Worm (Caenorhabditis elegans): Measurements from ENCODE around the gene H42K12.3.

Gene H42K12.3

DNA sequence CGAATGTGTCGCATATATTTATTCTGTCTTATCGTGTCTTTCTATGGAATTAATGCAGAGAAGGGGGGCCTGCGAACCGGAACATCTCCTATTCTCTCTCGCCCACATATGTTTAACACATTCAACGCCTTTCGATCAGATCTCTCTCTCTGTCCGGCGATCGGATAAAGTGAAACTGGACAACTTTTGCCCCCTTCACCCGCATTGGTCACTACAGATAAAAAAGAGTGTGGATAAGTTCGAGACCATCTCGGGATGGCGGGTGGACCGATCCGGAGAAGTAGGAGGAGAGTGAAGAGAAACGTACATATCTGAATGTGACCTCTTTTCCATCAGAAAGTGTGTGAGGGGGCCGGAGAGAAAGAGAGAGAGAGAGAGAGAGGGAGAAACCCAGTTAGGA is at the start of gene H42K12.3:
H42K12.3 (plus strand) TSS at position 308 of the 400 bp plus-strand sequence.
- TF ChIP-seq hlh-11 (tag; optimal IDR thresholded peaks at IDR 0.05), result peak; percentile 12
- no peak for TF ChIP-seq daf-16 (GFP tag; optimal IDR thresholded peaks at IDR 0.05)
- TF ChIP-seq daf-16 (tag; optimal IDR thresholded peaks at IDR 0.05), result no peak

DNA sequence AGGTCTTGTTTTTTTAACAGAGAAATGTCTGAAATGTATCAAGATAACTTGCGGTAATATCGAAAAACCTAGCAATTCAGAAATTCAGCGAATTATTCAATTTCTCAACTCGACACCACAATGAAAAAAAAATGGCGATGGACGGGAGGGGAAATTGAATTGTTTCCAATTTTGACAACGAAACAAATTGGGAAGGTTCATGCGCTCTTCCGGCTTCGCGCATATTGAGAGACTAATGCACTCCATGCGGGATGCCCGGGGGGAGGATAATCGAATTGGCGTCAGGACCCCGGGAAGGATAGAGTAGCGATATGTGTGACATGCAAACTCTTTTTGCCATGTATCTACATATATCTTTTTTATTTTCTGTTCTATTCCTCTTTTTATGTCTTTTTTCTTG is 45.9 kb upstream of the H42K12.3 start:
- TF ChIP-seq dve-1 (tag; optimal IDR thresholded peaks at IDR 0.05; ENCODE audit: insufficient read depth) (no peak), ces-1 (GFP tag; optimal IDR thresholded peaks at IDR 0.05) (peak; percentile 91), nhr-41 (GFP tag; IDR thresholded peaks at IDR 0.05) (no peak), ctbp-1 (GFP tag; IDR thresholded peaks at IDR 0.05) (0 out of 2 replicates have a peak, but pooled peaks have one; percentile 29), daf-8 (GFP tag; IDR thresholded peaks at IDR 0.05) (no peak), spr-1 (tag; optimal IDR thresholded peaks at IDR 0.05) (no peak), lim-7 (GFP tag; IDR thresholded peaks at IDR 0.05) (no peak), ceh-82 (tag; optimal IDR thresholded peaks at IDR 0.05) (no peak)

DNA sequence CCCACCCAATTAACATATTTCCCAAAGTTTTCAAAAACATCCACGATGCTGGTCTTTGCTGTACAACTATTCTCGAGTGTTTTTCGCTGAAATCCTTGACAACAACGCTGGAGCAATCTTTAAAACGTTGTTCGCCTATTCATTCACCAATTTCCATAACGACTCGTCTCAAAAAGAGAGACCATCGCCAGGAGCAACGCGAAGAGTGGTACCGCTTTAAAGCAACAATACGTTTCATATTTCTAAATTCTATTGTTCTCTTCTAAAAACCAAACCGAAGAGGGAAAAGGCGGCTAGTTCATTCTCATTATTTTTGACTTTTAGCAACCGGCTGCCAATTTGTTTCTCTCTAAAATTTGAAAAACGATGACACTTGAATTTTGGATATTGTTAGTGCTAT is 40.6 kb upstream of the H42K12.3 start, which contains the start of gene C25G6.1:
C25G6.1 (plus strand) TSS at position 301 of the 400 bp plus-strand sequence.
- TF ChIP-seq arid-1 (GFP tag; conservative IDR thresholded peaks at IDR 0.05) (no peak), nhr-25 (tag; optimal IDR thresholded peaks at IDR 0.05; ENCODE audit: borderline replicate concordance, insufficient read depth) (no peak), aha-1 (tag) (no peak), daf-16 (GFP tag; optimal IDR thresholded peaks at IDR 0.05) (no peak), daf-16 (tag; optimal IDR thresholded peaks at IDR 0.05) (no peak), unc-62 (GFP tag; optimal IDR thresholded peaks at IDR 0.05 in 1 of 2) (no peak), unc-62 (tag; optimal IDR thresholded peaks at IDR 0.05) (no peak), ztf-7 (tag; optimal IDR thresholded peaks at IDR 0.05) (no peak), dmd-9 (GFP tag; IDR thresholded peaks at IDR 0.05) (no peak), mdt-29 (GFP tag; IDR thresholded peaks at IDR 0.05) (no peak), dpl-1 (GFP tag; optimal IDR thresholded peaks at IDR 0.05) (no peak), daf-8 (GFP tag; IDR thresholded peaks at IDR 0.05) (no peak), lin-39 (tag; optimal IDR thresholded peaks at IDR 0.05) (no peak), Y48G9A.11 (GFP tag; IDR thresholded peaks at IDR 0.05) (no peak), dmd-8 (GFP tag; IDR thresholded peaks at IDR 0.05) (no peak), Y75B8A.6 (GFP tag; IDR thresholded peaks at IDR 0.05) (no peak)

ce11 chrX:1272539-1272938 is 38.7 kb upstream of the H42K12.3 start, which contains the start of gene C52B11.5:
C52B11.5 (plus strand) TSS chrX:1272788.
- TF ChIP-seq nhr-48 (tag; optimal IDR thresholded peaks at IDR 0.05), result peak; percentile 83
- no peak for TF ChIP-seq zag-1 (tag; optimal IDR thresholded peaks at IDR 0.05)
- peak; percentile 71 for TF ChIP-seq mdt-29 (GFP tag; IDR thresholded peaks at IDR 0.05)
- TF ChIP-seq nhr-6 (tag; optimal IDR thresholded peaks at IDR 0.05), result peak; percentile 48
- peak; percentile 82 for TF ChIP-seq nhr-41 (GFP tag; IDR thresholded peaks at IDR 0.05)
- no peak for TF ChIP-seq ZK337.2 (GFP tag; IDR thresholded peaks at IDR 0.05)
- TF ChIP-seq mxl-3 (GFP tag; optimal IDR thresholded peaks at IDR 0.05), result peak; percentile 48
- 0 out of 2 replicates have a peak, but pooled peaks have one; percentile 31 for TF ChIP-seq Y105C5A.15 (GFP tag; IDR thresholded peaks at IDR 0.05)
- TF ChIP-seq pqm-1 (tag; optimal IDR thresholded peaks at IDR 0.05), result peak; percentile 99
- peak; percentile 71 for TF ChIP-seq hlh-30 (tag; optimal IDR thresholded peaks at IDR 0.05; ENCODE audit: insufficient read depth)
- no peak for TF ChIP-seq unc-62 (GFP tag; optimal IDR thresholded peaks at IDR 0.05 in 1 of 2)
- TF ChIP-seq unc-62 (tag; optimal IDR thresholded peaks at IDR 0.05), result no peak
- peak; percentile 80 for TF ChIP-seq nhr-28 (tag; optimal IDR thresholded peaks at IDR 0.05)
- peak; percentile 97 for TF ChIP-seq hlh-11 (tag; optimal IDR thresholded peaks at IDR 0.05)
- TF ChIP-seq nhr-10 (tag; optimal IDR thresholded peaks at IDR 0.05), result peak; percentile 49
- TF ChIP-seq lin-1 (GFP tag; IDR thresholded peaks at IDR 0.05), result peak; percentile 88; the same call in 1 of the 2 replicates
- peak; percentile 79 for TF ChIP-seq nhr-77 (tag; optimal IDR thresholded peaks at IDR 0.05)
- TF ChIP-seq tra-1 (GFP tag; IDR thresholded peaks at IDR 0.05), result peak; percentile 81
- TF ChIP-seq skn-1 (tag; optimal IDR thresholded peaks at IDR 0.05), result no peak
- TF ChIP-seq php-3 (GFP tag; IDR thresholded peaks at IDR 0.05), result peak; percentile 96
- peak; percentile 57 for TF ChIP-seq mep-1 (tag; optimal IDR thresholded peaks at IDR 0.05)
- peak in 1 of 2 experiments; percentile 35 for TF ChIP-seq daf-16 (GFP tag; optimal IDR thresholded peaks at IDR 0.05)
- TF ChIP-seq daf-16 (tag; optimal IDR thresholded peaks at IDR 0.05), result peak; percentile 87
- peak; percentile 90 for TF ChIP-seq dve-1 (tag; optimal IDR thresholded peaks at IDR 0.05; ENCODE audit: insufficient read depth)
- TF ChIP-seq R02D3.7 (tag; optimal IDR thresholded peaks at IDR 0.05), result no peak
- TF ChIP-seq dmd-6 (GFP tag; IDR thresholded peaks at IDR 0.05), result peak; percentile 95
- TF ChIP-seq T20F7.1 (GFP tag; optimal IDR thresholded peaks at IDR 0.05), result peak; percentile 57

Data from whole organism, L4 larva.